Fruit fly (Drosophila melanogaster) whole organism, larva: ENCODE data around the gene CG5608.

Source experiments
- noc ChIP-seq: fragments of 200-800 bp; sonication (Bioruptor generic); optimal IDR thresholded peaks from 3 replicates; lab custom pipeline; 2019; ENCODE audit warnings: missing biosample characterization, mild to moderate bottlenecking, missing genetic modification characterization, moderate library complexity

Gene CG5608

dm6 chr3R:12443769-12444168 is 21.3 kb downstream of the CG5608 start:
- no peak for TF ChIP-seq noc (tag; lab: Kevin White, UChicago)

dm6 chr3R:12442601-12443533 is 22.2 kb downstream of the CG5608 start:
- peak; percentile 92 for TF ChIP-seq noc (tag; lab: Kevin White, UChicago)

- TF ChIP-seq noc (tag; lab: Kevin White, UChicago): peak; percentile 33
Measured at dm6 chr3R:12441008-12441606, 24.0 kb downstream of the CG5608 start.

- no peak for TF ChIP-seq noc (tag; lab: Kevin White, UChicago)
Measured at dm6 chr3R:12439401-12440143, 25.5 kb downstream of the CG5608 start, which contains the start of gene Desat1. Desat1 (plus strand) TSS chr3R:12439600.

dm6 chr3R:12439039-12439400 is 26.1 kb downstream of the CG5608 start, which contains the start of the genes CG17207 and CG46427:
CG17207 (minus strand) TSS chr3R:12439139.
CG46427 (minus strand) TSS chr3R:12439139.
- no peak for TF ChIP-seq noc (tag; lab: Kevin White, UChicago)

dm6 chr3R:12435948-12436347 is 29.1 kb downstream of the CG5608 start, which contains the start of gene Desat2:
Desat2 (plus strand) TSS chr3R:12436248.
- TF ChIP-seq noc (tag; lab: Kevin White, UChicago): no peak

- TF ChIP-seq noc (tag; lab: Kevin White, UChicago): peak; percentile 65
Measured at dm6 chr3R:12433764-12434163, 31.3 kb downstream of the CG5608 start, which contains the start of the genes Aos1 and Srlp. Aos1 (minus strand) TSS chr3R:12433822. Srlp (plus strand) TSS chr3R:12434098.

- TF ChIP-seq noc (tag; lab: Kevin White, UChicago): no peak
Measured at dm6 chr3R:12431030-12431489, 34.0 kb downstream of the CG5608 start, which contains the start of gene Prosalpha2. Prosalpha2 (plus strand) TSS chr3R:12431321.

dm6 chr3R:12429120-12429610 is 35.9 kb downstream of the CG5608 start, which contains the start of the genes CG5641 and CG5245:
CG5641 (minus strand) TSS chr3R:12429282.
CG5245 (plus strand) TSS chr3R:12429560.
- no peak for TF ChIP-seq noc (tag; lab: Kevin White, UChicago)

dm6 chr3R:12426310-12426653 is 38.8 kb downstream of the CG5608 start, which contains the start of gene NANS:
NANS (plus strand) TSS chr3R:12426578.
- TF ChIP-seq noc (tag; lab: Kevin White, UChicago): no peak

- no peak for TF ChIP-seq noc (tag; lab: Kevin White, UChicago)
Measured at dm6 chr3R:12425510-12426309, 39.4 kb downstream of the CG5608 start, which contains the start of gene Pp1-87B. Pp1-87B (minus strand) TSS chr3R:12425917.

dm6 chr3R:12423997-12424396 is 41.1 kb downstream of the CG5608 start:
- no peak for TF ChIP-seq noc (tag; lab: Kevin White, UChicago)

dm6 chr3R:12422379-12422975 is 42.6 kb downstream of the CG5608 start, which contains the start of the genes Scgbeta and CG17202:
Scgbeta (minus strand) TSS chr3R:12422429.
CG17202 (plus strand) TSS chr3R:12422768.
- no peak for TF ChIP-seq noc (tag; lab: Kevin White, UChicago)
